Worm (Caenorhabditis elegans) whole organism, young adult: ENCODE measurements around the gene ttr-36.

Experiments used
- B0261.1 ChIP-seq: sonication (generic microtip); optimal IDR thresholded peaks from 2 replicates; lab custom pipeline; 2016; ENCODE audit warnings: mild to moderate bottlenecking, missing genetic modification characterization, moderate library complexity, missing compliant biosample characterization
- C06A6.2 ChIP-seq: fragments of 200-800 bp; sonication (Bioruptor generic); conservative IDR thresholded peaks from 2 replicates; pipeline ENCODE4 v1.3.6; 2022; ENCODE audit warnings: missing genetic modification characterization, missing compliant biosample characterization
- F49E8.2 ChIP-seq: sonication (generic microtip); optimal IDR thresholded peaks from 3 replicates; lab custom pipeline; 2017; ENCODE audit warnings: missing genetic modification characterization, mild to moderate bottlenecking, missing compliant biosample characterization, antibody characterized with exemption, moderate library complexity; ENCODE audit not compliant: insufficient read depth
- F55B11.4 ChIP-seq: sonication (generic microtip); optimal IDR thresholded peaks from 2 replicates; lab custom pipeline; 2016; ENCODE audit warnings: missing compliant biosample characterization, missing genetic modification characterization, borderline replicate concordance; ENCODE audit not compliant: insufficient read depth
- F57A8.1 ChIP-seq: fragments of 200-800 bp; sonication (Bioruptor generic); optimal IDR thresholded peaks from 2 replicates; lab custom pipeline; 2018; ENCODE audit warnings: mild to moderate bottlenecking, missing genetic modification characterization, moderate library complexity, missing compliant biosample characterization
- T26A5.8 ChIP-seq: sonication (generic microtip); optimal IDR thresholded peaks from 2 replicates; lab custom pipeline; 2016; ENCODE audit warnings: missing genetic modification characterization, missing compliant biosample characterization
- Y56A3A.18 ChIP-seq: fragments of 200-800 bp; sonication (Bioruptor generic); IDR thresholded peaks from 2 replicates; pipeline ENCODE4 v1.3.6; 2022; ENCODE audit warnings: missing genetic modification reagents, missing genetic modification characterization, missing compliant biosample characterization
- Y67H2A.10 ChIP-seq: fragments of 200-800 bp; sonication (Bioruptor generic); conservative IDR thresholded peaks from 2 replicates; pipeline ENCODE4 v1.3.6; 2022; ENCODE audit warnings: missing genetic modification reagents, missing genetic modification characterization, missing compliant biosample characterization
- ama-1 ChIP-seq, 3 experiments: fragments of 150-350 bp in 1 of 3; sonication (generic microtip) in 2 of 3; optimal IDR thresholded peaks; 2 replicates each; lab custom pipeline; 2014 to 2018; ENCODE audit warnings: missing biosample characterization in 2 of 3, missing genetic modification characterization in 2 of 3, missing genetic modification reagents in 2 of 3
- aptf-3 ChIP-seq: fragments of 200-800 bp; sonication (Bioruptor generic); IDR thresholded peaks from 2 replicates; pipeline ENCODE4 v1.3.6; 2022; ENCODE audit warnings: missing genetic modification characterization, missing compliant biosample characterization
- atf-7 ChIP-seq: sonication (generic microtip); optimal IDR thresholded peaks from 2 replicates; lab custom pipeline; 2017; ENCODE audit warnings: mild to moderate bottlenecking, missing genetic modification characterization, missing compliant biosample characterization
- attf-6 ChIP-seq: fragments of 200-800 bp; sonication (Bioruptor generic); IDR thresholded peaks from 2 replicates; pipeline ENCODE4 v1.3.6; 2022; ENCODE audit warnings: missing genetic modification reagents, missing genetic modification characterization, missing compliant biosample characterization
- cebp-1 ChIP-seq, 2 experiments: fragments of 200-800 bp in 1 of 2; sonication (Bioruptor generic) in 1 of 2; sonication (generic microtip) in 1 of 2; IDR thresholded peaks in 1 of 2; optimal IDR thresholded peaks in 1 of 2; 2 replicates each; pipeline versions ENCODE4 v1.3.6 to Lab custom; 2017 to 2022; ENCODE audit warnings: missing compliant biosample characterization in 2 of 2, missing genetic modification characterization in 2 of 2, mild to moderate bottlenecking in 1 of 2, missing genetic modification reagents in 1 of 2, moderate library complexity in 1 of 2
- ceh-100 ChIP-seq: fragments of 200-800 bp; sonication (Bioruptor generic); IDR thresholded peaks from 2 replicates; pipeline ENCODE4 v1.3.6; 2022; ENCODE audit warnings: missing genetic modification reagents, missing genetic modification characterization, missing compliant biosample characterization
- ceh-27 ChIP-seq: fragments of 200-800 bp; sonication (Bioruptor generic); optimal IDR thresholded peaks from 2 replicates; lab custom pipeline; 2018; ENCODE audit warnings: mild to moderate bottlenecking, missing genetic modification characterization, moderate library complexity, missing compliant biosample characterization
- ceh-40 ChIP-seq: fragments of 200-800 bp; sonication (Bioruptor generic); IDR thresholded peaks from 2 replicates; pipeline ENCODE4 v1.3.6; 2022; ENCODE audit warnings: missing genetic modification characterization, missing compliant biosample characterization
- ceh-91 ChIP-seq: fragments of 200-800 bp; sonication (Bioruptor generic); IDR thresholded peaks from 2 replicates; pipeline ENCODE4 v1.3.6; 2022; ENCODE audit warnings: missing genetic modification reagents, missing genetic modification characterization, missing compliant biosample characterization
- ets-4 ChIP-seq: fragments of 200-800 bp; sonication (Bioruptor generic); optimal IDR thresholded peaks from 2 replicates; lab custom pipeline; 2018; ENCODE audit warnings: mild to moderate bottlenecking, missing genetic modification characterization, missing compliant biosample characterization
- him-1 ChIP-seq: sonication (generic microtip); optimal IDR thresholded peaks from 2 replicates; lab custom pipeline; 2016; ENCODE audit warnings: missing genotype, missing genetic modification reagents, missing genetic modification characterization, missing compliant biosample characterization
- hlh-12 ChIP-seq: sonication (generic microtip); optimal IDR thresholded peaks from 2 replicates; lab custom pipeline; 2016; ENCODE audit warnings: missing genetic modification characterization, missing compliant biosample characterization
- hlh-26 ChIP-seq: fragments of 200-800 bp; sonication (Bioruptor generic); conservative IDR thresholded peaks from 2 replicates; pipeline ENCODE4 v1.3.6; 2022; ENCODE audit warnings: missing genetic modification reagents, missing genetic modification characterization, missing compliant biosample characterization
- hmg-1.2 ChIP-seq: fragments of 200-800 bp; sonication (Bioruptor generic); IDR thresholded peaks from 2 replicates; pipeline ENCODE4 v1.3.6; 2022; ENCODE audit warnings: missing genetic modification reagents, missing genetic modification characterization, missing compliant biosample characterization
- lag-1 ChIP-seq: fragments of 200-800 bp; sonication (Bioruptor generic); IDR thresholded peaks from 2 replicates; pipeline ENCODE4 v1.3.6; 2022; ENCODE audit warnings: missing genetic modification reagents, missing genetic modification characterization, missing compliant biosample characterization
- let-607 ChIP-seq, 2 experiments: fragments of 200-800 bp in 1 of 2; sonication (Bioruptor generic) in 1 of 2; sonication (generic microtip) in 1 of 2; optimal IDR thresholded peaks; 2 replicates each; lab custom pipeline; 2016 to 2018; ENCODE audit warnings: mild to moderate bottlenecking in 2 of 2, missing compliant biosample characterization in 2 of 2, missing genetic modification characterization in 2 of 2, moderate library complexity in 2 of 2, missing genotype in 1 of 2
- lin-35 ChIP-seq, 3 experiments: fragments of 150-350 bp in 2 of 3; sonication (generic microtip) in 1 of 3; optimal IDR thresholded peaks; 2 replicates each; lab custom pipeline; 2014 to 2018; ENCODE audit warnings: missing biosample characterization in 3 of 3, missing genetic modification characterization in 3 of 3, missing genetic modification reagents in 3 of 3
- lir-1 ChIP-seq: fragments of 200-800 bp; sonication (Bioruptor generic); conservative IDR thresholded peaks from 2 replicates; pipeline ENCODE4 v1.3.6; 2022; ENCODE audit warnings: missing genetic modification reagents, missing genetic modification characterization, missing compliant biosample characterization
- madf-3 ChIP-seq: fragments of 200-800 bp; sonication (Bioruptor generic); IDR thresholded peaks from 2 replicates; pipeline ENCODE4 v1.3.6; 2022; ENCODE audit warnings: missing genetic modification reagents, missing genetic modification characterization, missing compliant biosample characterization
- madf-6 ChIP-seq: fragments of 200-800 bp; sonication (Bioruptor generic); IDR thresholded peaks from 2 replicates; pipeline ENCODE4 v1.3.6; 2022; ENCODE audit warnings: missing genetic modification reagents, missing genetic modification characterization, missing compliant biosample characterization
- mel-28 ChIP-seq: sonication (generic microtip); optimal IDR thresholded peaks from 2 replicates; lab custom pipeline; 2016; ENCODE audit warnings: borderline replicate concordance, mild to moderate bottlenecking, missing genetic modification characterization, missing compliant biosample characterization
- nfya-2 ChIP-seq: fragments of 200-800 bp; sonication (Bioruptor generic); IDR thresholded peaks from 2 replicates; pipeline ENCODE4 v1.3.6; 2022; ENCODE audit warnings: missing genetic modification reagents, missing genetic modification characterization, missing compliant biosample characterization
- nhr-27 ChIP-seq: fragments of 200-800 bp; sonication (Bioruptor generic); optimal IDR thresholded peaks from 2 replicates; lab custom pipeline; 2018; ENCODE audit warnings: mild to moderate bottlenecking, missing genetic modification characterization, moderate library complexity, missing compliant biosample characterization
- nhr-80 ChIP-seq: sonication (generic microtip); optimal IDR thresholded peaks from 2 replicates; lab custom pipeline; 2016; ENCODE audit warnings: missing genetic modification characterization, missing compliant biosample characterization
- pbrm-1 ChIP-seq: fragments of 200-800 bp; sonication (Bioruptor generic); IDR thresholded peaks from 2 replicates; pipeline ENCODE4 v1.3.6; 2022; ENCODE audit warnings: missing genetic modification reagents, missing genetic modification characterization, missing compliant biosample characterization
- pha-4 ChIP-seq: fragments of 150-350 bp; sonication (generic microtip); optimal IDR thresholded peaks from 2 replicates; lab custom pipeline; 2014; ENCODE audit warnings: missing biosample characterization, missing genetic modification reagents, missing genetic modification characterization
- snpc-1.1 ChIP-seq: sonication (generic microtip); optimal IDR thresholded peaks from 2 replicates; lab custom pipeline; 2017; ENCODE audit warnings: missing genetic modification characterization, mild to moderate bottlenecking, missing compliant biosample characterization, antibody characterized with exemption, moderate library complexity, missing genotype, missing genetic modification reagents; ENCODE audit not compliant: insufficient read depth
- sptf-2 ChIP-seq: fragments of 200-800 bp; sonication (Bioruptor generic); optimal IDR thresholded peaks from 2 replicates; lab custom pipeline; 2018; ENCODE audit warnings: mild to moderate bottlenecking, missing genetic modification characterization, missing compliant biosample characterization
- tbx-9 ChIP-seq: sonication (generic microtip); optimal IDR thresholded peaks from 2 replicates; lab custom pipeline; 2016; ENCODE audit warnings: borderline replicate concordance, missing genetic modification characterization, inconsistent platforms, missing compliant biosample characterization
- zim-3 ChIP-seq: sonication (generic microtip); optimal IDR thresholded peaks from 2 replicates; lab custom pipeline; 2017; ENCODE audit warnings: mild to moderate bottlenecking, missing genetic modification characterization, moderate library complexity, missing compliant biosample characterization
- ztf-26 ChIP-seq: sonication (generic microtip); optimal IDR thresholded peaks from 2 replicates; lab custom pipeline; 2017; ENCODE audit warnings: missing genetic modification characterization, missing compliant biosample characterization
- ztf-6 ChIP-seq: fragments of 200-800 bp; sonication (Bioruptor generic); IDR thresholded peaks from 2 replicates; pipeline ENCODE4 v1.3.6; 2022; ENCODE audit warnings: missing genetic modification reagents, missing genetic modification characterization, missing compliant biosample characterization

The ttr-36 gene

DNA sequence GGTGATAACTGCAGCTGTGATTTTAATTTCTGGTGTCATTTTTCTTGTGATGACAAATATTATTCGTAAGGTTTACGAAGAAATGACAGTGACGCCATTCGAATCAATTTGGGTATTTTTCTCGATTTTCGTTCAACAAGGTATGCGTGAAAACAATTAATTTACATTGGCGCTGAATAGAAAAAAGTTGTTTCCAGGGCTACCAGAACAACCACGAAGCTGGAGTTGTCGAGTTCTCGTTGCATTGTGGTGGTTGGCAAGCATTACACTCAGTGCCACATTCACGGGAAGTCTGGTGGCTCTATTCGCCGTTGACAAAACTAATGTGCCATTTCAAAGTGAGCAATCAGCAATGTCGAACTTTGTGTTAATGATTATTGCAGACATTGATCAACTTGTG, 3.0 kb upstream of the ttr-36 start:
- no peak for TF ChIP-seq sptf-2 (GFP tag; lab: Kevin White, UChicago)
- TF ChIP-seq aptf-3 (GFP tag; lab: Robert Waterston, UW) = no peak
- TF ChIP-seq ztf-6 = no peak
- no peak for TF ChIP-seq ceh-27 (GFP tag; lab: Kevin White, UChicago)
- TF ChIP-seq hlh-12 = no peak
- TF ChIP-seq hmg-1.2 = no peak
- no peak for TF ChIP-seq ceh-100
- no peak for TF ChIP-seq F55B11.4 (tag; lab: Kevin White, UChicago)
- TF ChIP-seq B0261.1 = no peak
- TF ChIP-seq Y56A3A.18 = no peak
- no peak for TF ChIP-seq nfya-2 (GFP tag; lab: Robert Waterston, UW)

DNA sequence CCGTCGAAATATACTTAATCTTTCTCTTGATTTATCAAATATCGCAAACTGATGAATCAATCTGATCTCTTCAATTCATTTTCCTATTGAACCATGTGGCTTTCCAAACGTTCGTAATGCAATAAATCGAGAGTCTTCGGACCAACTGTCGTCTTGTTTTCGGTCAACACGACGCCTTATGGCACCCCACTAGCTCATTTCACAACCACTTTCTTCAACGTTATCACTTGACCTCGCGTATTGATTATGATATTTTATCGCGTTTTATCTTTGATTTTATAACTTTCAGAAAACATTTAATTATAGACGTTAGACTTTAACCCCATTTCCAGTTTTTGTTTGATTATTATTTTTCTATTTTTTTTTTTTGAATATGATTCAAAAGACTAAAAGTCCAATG, 914 bp upstream of the ttr-36 start:
- TF ChIP-seq cebp-1 (GFP tag; IDR thresholded peaks at IDR 0.05; lab: Robert Waterston, UW) (no peak), cebp-1 (tag; optimal IDR thresholded peaks at IDR 0.05; lab: Kevin White, UChicago) (peak; percentile 14), nhr-27 (no peak)
- TF ChIP-seq, all 124 proteins: peak for 1

ce11 chrX:6511985-6512384, 1.3 kb downstream of the ttr-36 start, which contains the start of gene ttr-35:
ttr-35 (plus strand) TSS chrX:6512285.
- TF ChIP-seq ztf-26 (tag; lab: Kevin White, UChicago) (no peak), ama-1 (optimal IDR thresholded peaks at IDR 0.05; lab: Kevin White, UChicago) (no peak), ama-1 (GFP tag; optimal IDR thresholded peaks at IDR 0.05; lab: Kevin White, UChicago) (no peak), atf-7 (tag; lab: Kevin White, UChicago) (no peak), attf-6 (GFP tag; lab: Robert Waterston, UW) (no peak), madf-6 (GFP tag; lab: Robert Waterston, UW) (no peak), him-1 (no peak), F57A8.1 (GFP tag; lab: Kevin White, UChicago) (no peak), pbrm-1 (GFP tag; lab: Robert Waterston, UW) (no peak), C06A6.2 (GFP tag; lab: Robert Waterston, UW) (no peak), tbx-9 (tag; lab: Kevin White, UChicago) (no peak), snpc-1.1 (tag; lab: Kevin White, UChicago) (no peak), ets-4 (GFP tag; lab: Kevin White, UChicago) (no peak)
- TF ChIP-seq, all 124 proteins: peak for 0

DNA sequence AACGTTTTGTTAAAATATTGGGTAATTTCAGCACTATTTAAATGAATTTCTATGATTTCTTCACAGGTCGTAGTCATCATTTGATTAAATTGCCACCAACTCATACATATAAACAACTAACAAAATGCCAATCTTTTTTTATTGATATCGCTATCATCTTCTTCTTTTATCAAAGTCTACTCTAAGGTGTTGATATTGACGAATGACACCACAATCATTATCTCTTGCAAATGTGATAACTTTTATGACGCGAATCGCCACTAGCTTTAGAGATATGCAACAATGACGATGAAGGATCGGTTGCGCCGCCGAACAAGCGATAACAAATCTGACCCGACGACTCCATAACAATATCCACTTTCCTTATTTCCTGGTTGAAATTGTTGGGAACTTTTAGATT, 3.7 kb downstream of the ttr-36 start:
- TF ChIP-seq nhr-80 (tag; lab: Kevin White, UChicago) (peak; percentile 41), let-607 (tag; optimal IDR thresholded peaks at IDR 0.05; lab: Kevin White, UChicago) (peak in 1 of 2 experiments; percentile 41), hlh-26 (GFP tag; lab: Robert Waterston, UW) (no peak)

DNA sequence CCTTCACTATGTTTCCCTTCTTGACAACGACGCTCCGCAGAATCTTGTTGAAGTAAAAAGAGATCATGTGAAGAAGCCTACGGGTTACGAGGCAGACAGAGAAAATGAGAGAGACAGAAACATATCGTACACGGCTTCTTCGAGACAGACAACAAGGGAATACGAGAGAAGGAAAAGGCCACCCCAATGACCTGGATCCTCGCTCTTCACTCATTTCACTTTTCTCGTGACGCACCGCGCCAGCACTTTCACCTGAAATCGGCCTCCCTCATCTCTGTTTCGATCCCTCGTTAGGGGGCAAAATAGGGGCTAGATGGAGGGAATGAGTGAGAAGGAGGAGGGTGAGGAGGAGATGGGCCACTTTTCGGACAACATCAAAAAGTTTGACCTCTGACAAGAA, 4.5 kb downstream of the ttr-36 start:
- TF ChIP-seq attf-6 (GFP tag; lab: Robert Waterston, UW) (no peak), T26A5.8 (no peak), mel-28 (tag; lab: Kevin White, UChicago) (no peak), zim-3 (tag; lab: Kevin White, UChicago) (no peak), lag-1 (no peak), lin-35 (GFP tag; optimal IDR thresholded peaks at IDR 0.05; lab: Kevin White, UChicago) (no peak), ceh-91 (GFP tag; lab: Robert Waterston, UW) (no peak), ceh-40 (GFP tag; lab: Robert Waterston, UW) (no peak), Y67H2A.10 (GFP tag; lab: Robert Waterston, UW) (no peak), aptf-3 (GFP tag; lab: Robert Waterston, UW) (0 out of 2 replicates have a peak, but pooled peaks have one; percentile 59), lir-1 (GFP tag; lab: Robert Waterston, UW) (no peak), F49E8.2 (tag; lab: Kevin White, UChicago) (no peak), pha-4 (no peak), madf-3 (GFP tag; lab: Robert Waterston, UW) (0 out of 2 replicates have a peak, but pooled peaks have one; percentile 38)
